Worm (Caenorhabditis elegans) whole organism, L4 larva: ENCODE results near the gene miz-1.
A peak's percentile ranks its signal among the peaks of the same experiment; 100 is the strongest.

Source experiments
- F10B5.3 ChIP-seq: sonication (generic microtip); optimal IDR thresholded peaks from 2 replicates; lab custom pipeline; 2016; ENCODE audit warnings: mild to moderate bottlenecking, missing genetic modification characterization, missing compliant biosample characterization
- F37D6.2 ChIP-seq: sonication (generic microtip); optimal IDR thresholded peaks from 2 replicates; lab custom pipeline; 2016; ENCODE audit warnings: mild to moderate bottlenecking, missing genetic modification characterization, missing compliant biosample characterization
- F49E8.2 ChIP-seq: sonication (generic microtip); optimal IDR thresholded peaks from 2 replicates; lab custom pipeline; 2016; ENCODE audit warnings: missing compliant biosample characterization, mild to moderate bottlenecking, missing genetic modification characterization, borderline replicate concordance
- T20F7.1 ChIP-seq: fragments of 200-800 bp; sonication (Bioruptor generic); optimal IDR thresholded peaks from 2 replicates; lab custom pipeline; 2018; ENCODE audit warnings: mild to moderate bottlenecking, missing genetic modification characterization, missing compliant biosample characterization
- Y75B8A.6 ChIP-seq: fragments of 200-800 bp; sonication (Bioruptor generic); IDR thresholded peaks from 2 replicates; pipeline ENCODE4 v1.3.6; 2022; ENCODE audit warnings: missing genetic modification reagents, missing genetic modification characterization, missing compliant biosample characterization
- aha-1 ChIP-seq: fragments of 150-350 bp; peaks from one replicate; lab custom pipeline; 2014; ENCODE audit warnings: missing biosample characterization, missing genetic modification characterization
- aly-2 ChIP-seq: sonication (generic microtip); optimal IDR thresholded peaks from 2 replicates; lab custom pipeline; 2018; ENCODE audit warnings: missing biosample characterization, missing genetic modification characterization
- ceh-44 ChIP-seq: fragments of 200-800 bp; sonication (Bioruptor generic); IDR thresholded peaks from 2 replicates; pipeline ENCODE4 v1.3.6; 2022; ENCODE audit warnings: missing genetic modification reagents, missing genetic modification characterization, missing compliant biosample characterization
- daf-16 ChIP-seq, 3 experiments: sonication (generic microtip); optimal IDR thresholded peaks; 2 replicates each; lab custom pipeline; 2016 to 2017; ENCODE audit warnings: missing genetic modification characterization in 3 of 3, missing genetic modification reagents in 3 of 3, mild to moderate bottlenecking in 2 of 3, missing compliant biosample characterization in 2 of 3, missing biosample characterization in 1 of 3, moderate library complexity in 1 of 3
- dmd-6 ChIP-seq: fragments of 200-800 bp; sonication (Bioruptor generic); IDR thresholded peaks from 2 replicates; pipeline ENCODE4 v1.3.6; 2022; ENCODE audit warnings: missing genetic modification reagents, missing genetic modification characterization, missing compliant biosample characterization
- dpl-1 ChIP-seq: fragments of 150-350 bp; optimal IDR thresholded peaks from 2 replicates; lab custom pipeline; 2014; ENCODE audit warnings: missing biosample characterization, missing genetic modification reagents, missing genetic modification characterization
- dve-1 ChIP-seq: sonication (generic microtip); optimal IDR thresholded peaks from 2 replicates; lab custom pipeline; 2017; ENCODE audit warnings: antibody characterized with exemption, mild to moderate bottlenecking, missing genetic modification characterization, missing compliant biosample characterization; ENCODE audit not compliant: insufficient read depth
- egl-27 ChIP-seq: sonication (generic microtip); optimal IDR thresholded peaks from 3 replicates; lab custom pipeline; 2017; ENCODE audit warnings: missing biosample characterization, missing genetic modification reagents, missing genetic modification characterization
- fos-1 ChIP-seq: fragments of 150-350 bp; optimal IDR thresholded peaks from 2 replicates; lab custom pipeline; 2014; ENCODE audit warnings: missing biosample characterization, missing genetic modification characterization
- gei-8 ChIP-seq: fragments of 200-800 bp; sonication (Bioruptor generic); optimal IDR thresholded peaks from 2 replicates; lab custom pipeline; 2018; ENCODE audit warnings: mild to moderate bottlenecking, missing genetic modification characterization, missing compliant biosample characterization
- hlh-11 ChIP-seq: fragments of 200-800 bp; sonication (Bioruptor generic); optimal IDR thresholded peaks from 2 replicates; lab custom pipeline; 2018; ENCODE audit warnings: mild to moderate bottlenecking, missing genetic modification characterization, missing compliant biosample characterization
- lim-7 ChIP-seq: fragments of 200-800 bp; sonication (Bioruptor generic); IDR thresholded peaks from 2 replicates; pipeline ENCODE4 v1.3.6; 2022; ENCODE audit warnings: missing genetic modification characterization, missing compliant biosample characterization
- lin-38 ChIP-seq: fragments of 200-800 bp; sonication (Bioruptor generic); IDR thresholded peaks from 2 replicates; pipeline ENCODE4 v1.3.6; 2022; ENCODE audit warnings: missing genetic modification reagents, missing genetic modification characterization, missing compliant biosample characterization
- lin-39 ChIP-seq: fragments of 150-350 bp; optimal IDR thresholded peaks from 2 replicates; lab custom pipeline; 2014; ENCODE audit warnings: missing biosample characterization, missing genetic modification reagents, missing genetic modification characterization
- madf-5 ChIP-seq, 2 experiments: fragments of 200-800 bp; sonication (Bioruptor generic); IDR thresholded peaks; 2 replicates each; pipeline ENCODE4 v1.3.6; 2022; ENCODE audit warnings: missing compliant biosample characterization in 2 of 2, missing genetic modification characterization in 2 of 2
- madf-9 ChIP-seq: fragments of 200-800 bp; sonication (Bioruptor generic); conservative IDR thresholded peaks from 2 replicates; pipeline ENCODE4 v1.3.6; 2022; ENCODE audit warnings: missing genetic modification reagents, missing genetic modification characterization, missing compliant biosample characterization
- mxl-3 ChIP-seq: fragments of 200-800 bp; sonication (Bioruptor generic); optimal IDR thresholded peaks from 2 replicates; lab custom pipeline; 2018; ENCODE audit warnings: mild to moderate bottlenecking, missing genetic modification characterization, missing compliant biosample characterization
- nhr-102 ChIP-seq: sonication (generic microtip); optimal IDR thresholded peaks from 2 replicates; lab custom pipeline; 2016; ENCODE audit warnings: mild to moderate bottlenecking, missing genetic modification characterization, moderate library complexity, missing compliant biosample characterization
- nhr-237 ChIP-seq: sonication (generic microtip); optimal IDR thresholded peaks from 2 replicates; lab custom pipeline; 2017; ENCODE audit warnings: missing biosample characterization, missing genetic modification characterization
- nhr-25 ChIP-seq: sonication (generic microtip); optimal IDR thresholded peaks from 2 replicates; lab custom pipeline; 2017; ENCODE audit warnings: missing genetic modification characterization, mild to moderate bottlenecking, missing compliant biosample characterization, antibody characterized with exemption, moderate library complexity, borderline replicate concordance; ENCODE audit not compliant: insufficient read depth
- nhr-28 ChIP-seq: fragments of 150-350 bp; optimal IDR thresholded peaks from 2 replicates; lab custom pipeline; 2014; ENCODE audit warnings: missing biosample characterization, missing genetic modification characterization
- nhr-42 ChIP-seq: fragments of 200-800 bp; sonication (Bioruptor generic); IDR thresholded peaks from 2 replicates; pipeline ENCODE4 v1.3.6; 2022; ENCODE audit warnings: missing genetic modification characterization, missing compliant biosample characterization
- nhr-48 ChIP-seq: sonication (generic microtip); optimal IDR thresholded peaks from 2 replicates; lab custom pipeline; 2016; ENCODE audit warnings: mild to moderate bottlenecking, missing genetic modification characterization, missing compliant biosample characterization
- nhr-6 ChIP-seq: fragments of 150-350 bp; optimal IDR thresholded peaks from 2 replicates; lab custom pipeline; 2014; ENCODE audit warnings: missing biosample characterization, missing genetic modification characterization
- nhr-76 ChIP-seq: fragments of 150-350 bp; optimal IDR thresholded peaks from 2 replicates; lab custom pipeline; 2014; ENCODE audit warnings: missing biosample characterization, missing genetic modification characterization
- pha-4 ChIP-seq, 2 experiments: fragments of 150-350 bp in 1 of 2; fragments of 200-800 bp in 1 of 2; sonication (Bioruptor generic) in 1 of 2; IDR thresholded peaks in 1 of 2; optimal IDR thresholded peaks in 1 of 2; 2 replicates each; pipeline versions ENCODE4 v1.3.6 to Lab custom; 2014 to 2022; ENCODE audit warnings: missing genetic modification characterization in 2 of 2, missing genetic modification reagents in 2 of 2, missing biosample characterization in 1 of 2, missing compliant biosample characterization in 1 of 2
- pqm-1 ChIP-seq: sonication (generic microtip); optimal IDR thresholded peaks from 2 replicates; lab custom pipeline; 2017; ENCODE audit warnings: missing biosample characterization, missing genetic modification characterization
- set-16 ChIP-seq: fragments of 200-800 bp; sonication (Bioruptor generic); IDR thresholded peaks from 2 replicates; pipeline ENCODE4 v1.3.6; 2022; ENCODE audit warnings: missing genetic modification reagents, missing genetic modification characterization, missing compliant biosample characterization
- snpc-1.2 ChIP-seq: fragments of 200-800 bp; sonication (Bioruptor generic); IDR thresholded peaks from 2 replicates; pipeline ENCODE4 v1.3.6; 2022; ENCODE audit warnings: missing genetic modification reagents, missing genetic modification characterization, missing compliant biosample characterization
- spr-3 ChIP-seq: fragments of 200-800 bp; sonication (Bioruptor generic); optimal IDR thresholded peaks from 2 replicates; lab custom pipeline; 2018; ENCODE audit warnings: mild to moderate bottlenecking, missing genetic modification characterization, missing compliant biosample characterization
- tag-97 ChIP-seq: fragments of 200-800 bp; sonication (Bioruptor generic); IDR thresholded peaks from 2 replicates; pipeline ENCODE4 v1.3.6; 2022; ENCODE audit warnings: missing genetic modification characterization, missing compliant biosample characterization
- tra-1 ChIP-seq: fragments of 200-800 bp; sonication (Bioruptor generic); IDR thresholded peaks from 2 replicates; pipeline ENCODE4 v1.3.6; 2022; ENCODE audit warnings: missing genetic modification reagents, missing genetic modification characterization, missing compliant biosample characterization
- unc-130 ChIP-seq: sonication (generic microtip); optimal IDR thresholded peaks from 2 replicates; lab custom pipeline; 2016; ENCODE audit warnings: missing genetic modification reagents, missing genetic modification characterization, missing compliant biosample characterization
- zag-1 ChIP-seq: fragments of 150-350 bp; optimal IDR thresholded peaks from 2 replicates; lab custom pipeline; 2014; ENCODE audit warnings: missing biosample characterization, missing genetic modification characterization

miz-1 gene

ce11 chrIV:10796707-10797106 is 15.5 kb upstream of the miz-1 start:
- TF ChIP-seq snpc-1.2 (GFP tag; lab: Robert Waterston, UW) (no peak), nhr-102 (tag; lab: Kevin White, UChicago) (no peak), dpl-1 (GFP tag; lab: Kevin White, UChicago) (no peak), dmd-6 (GFP tag; lab: Robert Waterston, UW) (peak; percentile 43), daf-16 (GFP tag; optimal IDR thresholded peaks at IDR 0.05; lab: Kevin White, UChicago) (no peak), daf-16 (tag; optimal IDR thresholded peaks at IDR 0.05; lab: Kevin White, UChicago) (peak; percentile 95), ceh-44 (no peak), lin-39 (no peak), egl-27 (tag; lab: Kevin White, UChicago) (no peak), pqm-1 (peak; percentile 21), F49E8.2 (tag; lab: Kevin White, UChicago) (no peak), gei-8 (GFP tag; lab: Kevin White, UChicago) (no peak), tag-97 (GFP tag; lab: Robert Waterston, UW) (no peak), nhr-6 (tag; lab: Kevin White, UChicago) (no peak), nhr-25 (no peak), nhr-28 (peak; percentile 48), nhr-76 (tag; lab: Kevin White, UChicago) (no peak), madf-5 (GFP tag; IDR thresholded peaks at IDR 0.05; lab: Robert Waterston, UW) (no peak), nhr-48 (tag; lab: Kevin White, UChicago) (peak; percentile 10), dve-1 (peak; percentile 83), hlh-11 (tag; lab: Kevin White, UChicago) (peak; percentile 45), aha-1 (tag; lab: Kevin White, UChicago) (peak; percentile 89), spr-3 (GFP tag; lab: Kevin White, UChicago) (no peak), unc-130 (GFP tag; lab: Kevin White, UChicago) (no peak), madf-9 (GFP tag; lab: Robert Waterston, UW) (no peak), lim-7 (GFP tag; lab: Robert Waterston, UW) (no peak), T20F7.1 (GFP tag; lab: Kevin White, UChicago) (no peak), nhr-42 (GFP tag; lab: Robert Waterston, UW) (no peak), F37D6.2 (tag; lab: Kevin White, UChicago) (no peak)

DNA sequence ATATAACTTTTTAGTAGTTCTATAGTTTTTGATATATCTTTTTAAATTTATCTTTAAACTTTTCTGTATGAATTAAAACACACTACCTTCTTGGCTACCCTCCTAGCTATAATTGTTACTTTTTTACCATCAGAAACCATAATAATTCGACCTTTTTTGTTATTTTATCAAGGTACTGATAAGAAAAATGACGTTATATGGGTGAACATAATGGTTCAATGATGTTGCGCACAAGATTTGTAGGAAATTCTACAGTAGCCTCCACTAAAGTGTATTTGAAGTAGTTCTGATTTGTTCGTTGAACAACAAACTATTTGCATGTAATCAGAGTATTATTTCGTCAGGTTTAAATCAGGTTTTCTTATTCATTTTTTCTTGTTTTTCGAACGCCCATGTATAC is 13.6 kb upstream of the miz-1 start:
- TF ChIP-seq pha-4 (GFP tag; IDR thresholded peaks at IDR 0.05; lab: Robert Waterston, UW) (no peak), pha-4 (tag; optimal IDR thresholded peaks at IDR 0.05; lab: Kevin White, UChicago) (no peak), nhr-237 (no peak), nhr-28 (peak; percentile 74), zag-1 (tag; lab: Kevin White, UChicago) (no peak), pqm-1 (peak; percentile 44), set-16 (GFP tag; lab: Robert Waterston, UW) (no peak), tra-1 (GFP tag; lab: Robert Waterston, UW) (no peak), daf-16 (GFP tag; optimal IDR thresholded peaks at IDR 0.05; lab: Kevin White, UChicago) (no peak), daf-16 (tag; optimal IDR thresholded peaks at IDR 0.05; lab: Kevin White, UChicago) (peak; percentile 25), aha-1 (tag; lab: Kevin White, UChicago) (no peak), nhr-42 (GFP tag; lab: Robert Waterston, UW) (no peak), lin-38 (GFP tag; lab: Robert Waterston, UW) (no peak), unc-130 (GFP tag; lab: Kevin White, UChicago) (no peak), F10B5.3 (no peak), dve-1 (peak; percentile 13), fos-1 (tag; lab: Kevin White, UChicago) (no peak)

ce11 chrIV:10799354-10799753 is 12.8 kb upstream of the miz-1 start, which contains the start of gene zipt-2.1:
zipt-2.1 (plus strand) TSS chrIV:10799654.
- TF ChIP-seq F49E8.2 (tag; lab: Kevin White, UChicago) (no peak), aly-2 (no peak), aha-1 (tag; lab: Kevin White, UChicago) (peak; percentile 67), lim-7 (GFP tag; lab: Robert Waterston, UW) (no peak), tra-1 (GFP tag; lab: Robert Waterston, UW) (no peak), Y75B8A.6 (GFP tag; lab: Robert Waterston, UW) (no peak), mxl-3 (GFP tag; lab: Kevin White, UChicago) (no peak), tag-97 (GFP tag; lab: Robert Waterston, UW) (no peak)
